5 worm cellular contexts compared by ENCODE assay signal in genomic region chrV:9673199-9673843, ce11.
A peak's percentile ranks its signal among the peaks of the same experiment; 100 is the strongest.
TF ChIP-seq lines count a peak whose summit lies in the region.

TSS of gene sulp-8 (minus strand) at chrV:9673667.

TF ChIP-seq in whole organism, L1 larva, 84 proteins besides CTCF, POLR2A, EP300 and RAD21 (continues in another document):
- TF ChIP-seq mef-2 (tag; optimal IDR thresholded peaks at IDR 0.05; lab: Kevin White, UChicago) = no peak
- TF ChIP-seq elt-2 (tag; optimal IDR thresholded peaks at IDR 0.05; lab: Kevin White, UChicago) = peak; percentile 33
- TF ChIP-seq unc-62 (GFP tag; optimal IDR thresholded peaks at IDR 0.05; lab: Kevin White, UChicago) = no peak
- no peak for TF ChIP-seq zip-4 (GFP tag; optimal IDR thresholded peaks at IDR 0.05; lab: Kevin White, UChicago)
- TF ChIP-seq isw-1 (GFP tag; IDR thresholded peaks at IDR 0.05; lab: Robert Waterston, UW) = no peak
- TF ChIP-seq nhr-77 (tag; optimal IDR thresholded peaks at IDR 0.05; lab: Kevin White, UChicago) = no peak
- TF ChIP-seq elt-3 (tag; optimal IDR thresholded peaks at IDR 0.05; lab: Kevin White, UChicago) = no peak
- TF ChIP-seq ceh-88 (GFP tag; IDR thresholded peaks at IDR 0.05; lab: Robert Waterston, UW) = no peak
- TF ChIP-seq tbx-2 (tag; optimal IDR thresholded peaks at IDR 0.05; lab: Kevin White, UChicago) = no peak
- TF ChIP-seq lin-35 (GFP tag; optimal IDR thresholded peaks at IDR 0.05; lab: Kevin White, UChicago) = peak in 1 of 2 experiments; percentile 13
- no peak for TF ChIP-seq nhr-47 (tag; optimal IDR thresholded peaks at IDR 0.05; lab: Kevin White, UChicago)
- TF ChIP-seq tlp-1 (tag; optimal IDR thresholded peaks at IDR 0.05; lab: Kevin White, UChicago) = no peak
- TF ChIP-seq dsc-1 (tag; optimal IDR thresholded peaks at IDR 0.05; lab: Kevin White, UChicago) = no peak
- peak in 1 of 3 experiments; percentile 12 for TF ChIP-seq dpl-1 (GFP tag; optimal IDR thresholded peaks at IDR 0.05; lab: Kevin White, UChicago)
- no peak for TF ChIP-seq mdl-1 (tag; optimal IDR thresholded peaks at IDR 0.05; lab: Kevin White, UChicago)
- no peak for TF ChIP-seq nhr-71 (tag; optimal IDR thresholded peaks at IDR 0.05; lab: Kevin White, UChicago)
- TF ChIP-seq nhr-90 (tag; optimal IDR thresholded peaks at IDR 0.05; lab: Kevin White, UChicago; ENCODE audit: poor library complexity) = no peak
- TF ChIP-seq ceh-82 (tag; optimal IDR thresholded peaks at IDR 0.05; lab: Kevin White, UChicago) = no peak
- TF ChIP-seq blmp-1 (tag; optimal IDR thresholded peaks at IDR 0.05; lab: Kevin White, UChicago) = no peak

TF ChIP-seq in whole organism, L2 larva, 48 proteins besides CTCF, POLR2A, EP300 and RAD21:
- no peak for TF ChIP-seq gmeb-1 (tag; optimal IDR thresholded peaks at IDR 0.05; lab: Kevin White, UChicago)
- TF ChIP-seq skn-1 (tag; optimal IDR thresholded peaks at IDR 0.05; lab: Kevin White, UChicago) = no peak
- TF ChIP-seq C34F6.9 (tag; optimal IDR thresholded peaks at IDR 0.05; lab: Kevin White, UChicago) = peak; percentile 32
TF ChIP-seq in whole organism, L2 larva: peak in this region for 1.

TF ChIP-seq in whole organism, L3 larva, 47 proteins besides CTCF, POLR2A, EP300 and RAD21:
- TF ChIP-seq pha-4 (tag; optimal IDR thresholded peaks at IDR 0.05; lab: Kevin White, UChicago) = peak; percentile 51
- TF ChIP-seq elt-2 (tag; optimal IDR thresholded peaks at IDR 0.05; lab: Kevin White, UChicago) = peak; percentile 71
- TF ChIP-seq hmg-11 (tag; optimal IDR thresholded peaks at IDR 0.05; lab: Kevin White, UChicago) = no peak
- no peak for TF ChIP-seq fkh-10 (GFP tag; optimal IDR thresholded peaks at IDR 0.05; lab: Kevin White, UChicago)
- no peak for TF ChIP-seq ztf-4 (tag; optimal IDR thresholded peaks at IDR 0.05; lab: Kevin White, UChicago)
- TF ChIP-seq ceh-16 (tag; optimal IDR thresholded peaks at IDR 0.05; lab: Kevin White, UChicago) = no peak
- no peak for TF ChIP-seq aly-2 (tag; optimal IDR thresholded peaks at IDR 0.05; lab: Kevin White, UChicago)
- TF ChIP-seq ZK546.5 (tag; optimal IDR thresholded peaks at IDR 0.05; lab: Kevin White, UChicago) = no peak
- TF ChIP-seq ceh-28 (tag; optimal IDR thresholded peaks at IDR 0.05; lab: Kevin White, UChicago) = no peak
- TF ChIP-seq nhr-43 (tag; optimal IDR thresholded peaks at IDR 0.05; lab: Kevin White, UChicago; ENCODE audit: poor library complexity, severe bottlenecking) = no peak
- no peak for TF ChIP-seq mdl-1 (tag; optimal IDR thresholded peaks at IDR 0.05; lab: Kevin White, UChicago)
- no peak for TF ChIP-seq snpc-4 (tag; optimal IDR thresholded peaks at IDR 0.05; lab: Kevin White, UChicago)
TF ChIP-seq in whole organism, L3 larva: peak in this region for 2.

TF ChIP-seq in whole organism, L4 larva, 104 proteins besides CTCF, POLR2A, EP300 and RAD21:
- TF ChIP-seq ztf-11 (tag; optimal IDR thresholded peaks at IDR 0.05; lab: Kevin White, UChicago) (no peak), dve-1 (tag; optimal IDR thresholded peaks at IDR 0.05; lab: Kevin White, UChicago; ENCODE audit: insufficient read depth) (peak; percentile 25), daf-16 (GFP tag; optimal IDR thresholded peaks at IDR 0.05; lab: Kevin White, UChicago) (no peak), daf-16 (tag; optimal IDR thresholded peaks at IDR 0.05; lab: Kevin White, UChicago) (peak; percentile 63), nhr-28 (tag; optimal IDR thresholded peaks at IDR 0.05; lab: Kevin White, UChicago) (peak; percentile 30)

TF ChIP-seq in whole organism, mixed stage, embryonic, 35 proteins besides CTCF, POLR2A, EP300 and RAD21:
- TF ChIP-seq pha-4 (tag; optimal IDR thresholded peaks at IDR 0.05; lab: Kevin White, UChicago) (peak; percentile 57), mep-1 (tag; optimal IDR thresholded peaks at IDR 0.05; lab: Kevin White, UChicago) (no peak), M03D4.4 (tag; optimal IDR thresholded peaks at IDR 0.05; lab: Kevin White, UChicago) (no peak)

Comparison
In these comparisons a context has a peak if more than half of its experiments do, and no peak if none do; other contexts are left out.
1. Of the 29 proteins assayed by ChIP-seq in both whole organism, L4 larva and whole organism, L1 larva: peak only in whole organism, L4 larva: nhr-28; only in whole organism, L1 larva: none; in both: none; in neither: 27; mixed calls (peak in some experiments, not most) for 1.